Fruit fly (Drosophila melanogaster): Measurements from ENCODE around the gene Esp.

Gene Esp

DNA sequence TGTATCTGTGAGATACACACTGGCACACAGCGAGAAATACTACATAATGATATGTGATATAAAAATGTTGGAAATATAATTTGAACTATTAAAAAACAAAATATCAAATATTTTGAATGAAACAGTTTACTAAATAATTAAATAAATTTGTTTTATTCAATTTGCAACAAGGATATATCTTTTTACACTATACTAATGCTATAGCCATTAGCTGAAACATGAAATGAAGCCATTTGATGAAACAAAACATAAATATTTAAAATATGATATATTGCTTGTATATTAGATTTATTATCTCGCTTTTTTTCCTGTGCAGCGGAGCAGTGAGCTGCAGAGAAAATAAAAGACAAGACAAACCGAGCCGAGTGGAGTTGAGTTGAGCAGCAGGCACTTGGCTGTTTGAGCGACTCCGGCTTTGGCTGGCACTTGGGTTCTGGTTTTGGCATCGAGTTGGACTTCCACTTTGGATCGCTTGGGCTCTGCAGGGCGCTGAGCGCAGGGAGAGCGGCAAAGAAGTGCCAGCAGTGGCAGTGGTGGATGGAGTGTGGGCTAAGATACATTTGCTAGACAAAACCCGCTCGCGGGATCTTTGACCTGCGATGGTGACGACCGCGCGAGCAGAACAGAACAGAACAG lies 51.7 kb downstream of the Esp start:
- TF ChIP-seq sisA (GFP tag; IDR thresholded peaks at IDR 0.05), result peak; percentile 68
- peak; percentile 30 for TF ChIP-seq D19B (GFP tag; optimal IDR thresholded peaks at IDR 0.05)
- TF ChIP-seq gcm (GFP tag; optimal IDR thresholded peaks at IDR 0.05), result peak; percentile 88
- TF ChIP-seq shn (GFP tag; optimal IDR thresholded peaks at IDR 0.05), result no peak
- TF ChIP-seq CG15514 (GFP tag; optimal IDR thresholded peaks at IDR 0.05), result no peak
- TF ChIP-seq vvl (GFP tag; IDR thresholded peaks at IDR 0.05), result peak; percentile 83
- TF ChIP-seq Bdp1 (GFP tag; optimal IDR thresholded peaks at IDR 0.05), result no peak
- TF ChIP-seq HLH3B (GFP tag; IDR thresholded peaks at IDR 0.05), result peak; percentile 71
- TF ChIP-seq CG2116 (GFP tag; optimal IDR thresholded peaks at IDR 0.05), result peak; percentile 29
- TF ChIP-seq schlank (tag; optimal IDR thresholded peaks at IDR 0.05), result no peak
- no peak for TF ChIP-seq CG10543 (GFP tag; optimal IDR thresholded peaks at IDR 0.05)
- peak; percentile 23 for TF ChIP-seq Hsf (GFP tag; optimal IDR thresholded peaks at IDR 0.05)
- TF ChIP-seq tap (tag; optimal IDR thresholded peaks at IDR 0.05), result peak; percentile 81
- peak; percentile 55; the same call in 2 of the 3 replicates for TF ChIP-seq Mrtf (GFP tag; IDR thresholded peaks at IDR 0.05)
- peak; percentile 40 for TF ChIP-seq NfI (GFP tag; optimal IDR thresholded peaks at IDR 0.05)
- peak; percentile 40; the same call in 1 of the 3 replicates for TF ChIP-seq CG2889 (GFP tag; IDR thresholded peaks at IDR 0.05)
- peak in 1 of 2 experiments; percentile 14 for TF ChIP-seq insv (GFP tag; optimal IDR thresholded peaks at IDR 0.05)
- peak; percentile 95 for TF ChIP-seq CG2712 (tag; optimal IDR thresholded peaks at IDR 0.05)
- TF ChIP-seq gem (tag; optimal IDR thresholded peaks at IDR 0.05), result peak; percentile 94
- peak; percentile 37 for TF ChIP-seq corto (GFP tag; optimal IDR thresholded peaks at IDR 0.05)
- peak; percentile 39; the same call in 2 of the 3 replicates for TF ChIP-seq B-H1 (GFP tag; IDR thresholded peaks at IDR 0.05)
- TF ChIP-seq CG6689 (GFP tag; IDR thresholded peaks at IDR 0.05), result peak; percentile 86
- TF ChIP-seq Gug (GFP tag; IDR thresholded peaks at IDR 0.05), result no peak
- peak; percentile 3 for TF ChIP-seq grn (GFP tag; optimal IDR thresholded peaks at IDR 0.05)
- no peak for TF ChIP-seq gfzf (GFP tag; optimal IDR thresholded peaks at IDR 0.05)
- TF ChIP-seq ap (GFP tag; IDR thresholded peaks at IDR 0.05), result peak; percentile 60; the same call in 1 of the 2 replicates
- TF ChIP-seq Nf-YB (GFP tag; optimal IDR thresholded peaks at IDR 0.05), result peak; percentile 71
- TF ChIP-seq CG11093 (GFP tag; IDR thresholded peaks at IDR 0.05), result 0 out of 3 replicates have a peak, but pooled peaks have one; percentile 38
- peak; percentile 35 for TF ChIP-seq cato (GFP tag; optimal IDR thresholded peaks at IDR 0.05; ENCODE audit: borderline replicate concordance)
- TF ChIP-seq dimm (GFP tag; IDR thresholded peaks at IDR 0.05), result 0 out of 2 replicates have a peak, but pooled peaks have one; percentile 6
- peak in 1 of 2 experiments; percentile 58 for TF ChIP-seq dpn (GFP tag; optimal IDR thresholded peaks at IDR 0.05)
- TF ChIP-seq z (GFP tag; IDR thresholded peaks at IDR 0.05), result peak; percentile 93
- TF ChIP-seq chinmo (GFP tag; IDR thresholded peaks at IDR 0.05; ENCODE audit: partially characterized antibody), result peak; percentile 56; the same call in 1 of the 4 replicates
- peak; percentile 85 for TF ChIP-seq unpg (GFP tag; optimal IDR thresholded peaks at IDR 0.05)
- TF ChIP-seq kay (GFP tag; optimal IDR thresholded peaks at IDR 0.05), result peak; percentile 68
- peak; percentile 65 for TF ChIP-seq ara (GFP tag; IDR thresholded peaks at IDR 0.05)
- TF ChIP-seq CG30403 (GFP tag; optimal IDR thresholded peaks at IDR 0.05), result peak; percentile 85
- peak; percentile 53 for TF ChIP-seq CG12155 (GFP tag; optimal IDR thresholded peaks at IDR 0.05)
- no peak for TF ChIP-seq Dek (tag; optimal IDR thresholded peaks at IDR 0.05)
- TF ChIP-seq gsb (GFP tag; IDR thresholded peaks at IDR 0.05), result no peak
- TF ChIP-seq CG17568 (GFP tag; optimal IDR thresholded peaks at IDR 0.05), result no peak
- no peak; the same call in 1 of the 2 replicates for TF ChIP-seq danr (GFP tag; IDR thresholded peaks at IDR 0.05)
- TF ChIP-seq cwo (GFP tag; optimal IDR thresholded peaks at IDR 0.05), result peak; percentile 73
- no peak for TF ChIP-seq CG14965 (GFP tag; optimal IDR thresholded peaks at IDR 0.05; ENCODE audit: borderline replicate concordance)
- TF ChIP-seq sna (GFP tag; IDR thresholded peaks at IDR 0.05; ENCODE audit: partially characterized antibody), result no peak
- TF ChIP-seq disco-r (GFP tag; optimal IDR thresholded peaks at IDR 0.05), result no peak
- TF ChIP-seq ro (GFP tag; IDR thresholded peaks at IDR 0.05), result no peak; the same call in 1 of the 2 replicates
- TF ChIP-seq CG4282 (GFP tag; optimal IDR thresholded peaks at IDR 0.05), result no peak
- TF ChIP-seq CTCF (GFP tag; optimal IDR thresholded peaks at IDR 0.05), result no peak
- no peak for TF ChIP-seq cg (GFP tag; optimal IDR thresholded peaks at IDR 0.05)
